Fruit fly (Drosophila melanogaster) whole organism, adult: ENCODE data around the gene CG14731.
"Not testable (repeated sequence)": the region's sequence is repeated elsewhere in the genome, so short reads cannot be mapped to it uniquely, and the experiment has no call there.

Source experiments
- CG11617 ChIP-seq: fragments of 200-800 bp; sonication (Bioruptor generic); optimal IDR thresholded peaks from 2 replicates; lab custom pipeline; 2017; ENCODE audit warnings: mild to moderate bottlenecking, missing biosample characterization, missing genetic modification reagents, missing genetic modification characterization
- CG12768 ChIP-seq: fragments of 200-800 bp; sonication (Bioruptor generic); optimal IDR thresholded peaks from 2 replicates; lab custom pipeline; 2017; ENCODE audit warnings: missing biosample characterization, missing genetic modification characterization, mild to moderate bottlenecking, moderate library complexity, missing genetic modification reagents
- CG14711 ChIP-seq: fragments of 200-800 bp; sonication (Bioruptor generic); optimal IDR thresholded peaks from 2 replicates; lab custom pipeline; 2018; ENCODE audit warnings: missing biosample characterization, mild to moderate bottlenecking, missing genetic modification characterization, moderate library complexity
- CG1620 ChIP-seq: fragments of 200-800 bp; sonication (Bioruptor generic); optimal IDR thresholded peaks from 2 replicates; lab custom pipeline; 2016; ENCODE audit warnings: missing biosample characterization, missing genetic modification characterization
- CG33017 ChIP-seq: fragments of 200-800 bp; sonication (Bioruptor generic); optimal IDR thresholded peaks from 2 replicates; lab custom pipeline; 2018; ENCODE audit warnings: missing biosample characterization, mild to moderate bottlenecking, missing genetic modification characterization, moderate library complexity
- CG5204 ChIP-seq: fragments of 200-800 bp; sonication (Bioruptor generic); optimal IDR thresholded peaks from 2 replicates; lab custom pipeline; 2016; ENCODE audit warnings: missing biosample characterization, missing genetic modification characterization
- CG7045 ChIP-seq: fragments of 200-800 bp; sonication (Bioruptor generic); optimal IDR thresholded peaks from 2 replicates; lab custom pipeline; 2017; ENCODE audit warnings: missing biosample characterization, mild to moderate bottlenecking, missing genetic modification characterization
- CG7101 ChIP-seq: fragments of 200-800 bp; sonication (Bioruptor generic); optimal IDR thresholded peaks from 2 replicates; lab custom pipeline; 2018; ENCODE audit warnings: missing biosample characterization, mild to moderate bottlenecking, missing genetic modification characterization, moderate library complexity
- Clk ChIP-seq: fragments of 200-800 bp; sonication (Bioruptor generic); optimal IDR thresholded peaks from 2 replicates; lab custom pipeline; 2017; ENCODE audit warnings: missing biosample characterization, missing genetic modification characterization
- Crg-1 ChIP-seq: fragments of 200-800 bp; sonication (Bioruptor generic); optimal IDR thresholded peaks from 2 replicates; lab custom pipeline; 2016; ENCODE audit warnings: missing biosample characterization, missing genetic modification characterization
- Hr96 ChIP-seq: fragments of 200-800 bp; sonication (Bioruptor generic); optimal IDR thresholded peaks from 2 replicates; lab custom pipeline; 2016; ENCODE audit warnings: missing biosample characterization, missing genetic modification characterization
- Mnt ChIP-seq: fragments of 200-800 bp; sonication (Bioruptor generic); optimal IDR thresholded peaks from 2 replicates; lab custom pipeline; 2016; ENCODE audit warnings: missing biosample characterization, mild to moderate bottlenecking, missing genetic modification characterization
- bab1 ChIP-seq: fragments of 200-800 bp; sonication (Bioruptor generic); optimal IDR thresholded peaks from 3 replicates; lab custom pipeline; 2019; ENCODE audit warnings: missing biosample characterization, mild to moderate bottlenecking, missing genetic modification characterization, moderate library complexity
- cic ChIP-seq: fragments of 200-800 bp; sonication (Bioruptor generic); optimal IDR thresholded peaks from 2 replicates; lab custom pipeline; 2017; ENCODE audit warnings: missing biosample characterization, mild to moderate bottlenecking, missing genetic modification characterization, moderate library complexity
- cnc ChIP-seq, 2 experiments: fragments of >200 bp; optimal IDR thresholded peaks; 2 replicates each; lab custom pipeline; 2017
- kay ChIP-seq: fragments of 200-800 bp; sonication (Bioruptor generic); peaks from one replicate; lab custom pipeline; 2016; ENCODE audit warnings: missing biosample characterization, missing genetic modification characterization, borderline replicate concordance
- ovo ChIP-seq: fragments of 200-800 bp; sonication (Bioruptor generic); optimal IDR thresholded peaks from 2 replicates; lab custom pipeline; 2016; ENCODE audit warnings: missing biosample characterization, missing genetic modification characterization
- pad ChIP-seq: fragments of 200-800 bp; sonication (Bioruptor generic); optimal IDR thresholded peaks from 3 replicates; lab custom pipeline; 2017; ENCODE audit warnings: missing biosample characterization, missing genetic modification characterization, mild to moderate bottlenecking, moderate library complexity, missing genetic modification reagents
- tj ChIP-seq: fragments of 200-800 bp; sonication (Bioruptor generic); optimal IDR thresholded peaks from 3 replicates; lab custom pipeline; 2017; ENCODE audit warnings: missing biosample characterization, mild to moderate bottlenecking, missing genetic modification characterization, moderate library complexity
- toe ChIP-seq: fragments of 200-800 bp; sonication (Bioruptor generic); optimal IDR thresholded peaks from 2 replicates; lab custom pipeline; 2016; ENCODE audit warnings: missing biosample characterization, missing genetic modification characterization

CG14731 gene

dm6 chr3R:11948903-11949358 is 17.9 kb downstream of the CG14731 start, which contains the start of gene Cad87A:
Cad87A (minus strand) TSS chr3R:11949129.
- TF ChIP-seq Mnt (GFP tag; lab: Kevin White, UChicago) (peak; percentile 41), tj (peak; percentile 49), CG33017 (tag; lab: Kevin White, UChicago) (no peak)

dm6 chr3R:11949387-11950029 is 18.4 kb downstream of the CG14731 start, which contains the start of gene CG31211:
CG31211 (plus strand) TSS chr3R:11949680.
- TF ChIP-seq CG12768 = no peak
- no peak for TF ChIP-seq toe
- peak; percentile 35 for TF ChIP-seq ovo
- TF ChIP-seq CG5204 (GFP tag; lab: Kevin White, UChicago) = peak; percentile 16
- no peak for TF ChIP-seq CG11617 (GFP tag; lab: Kevin White, UChicago)

- not testable (repeated sequence) for TF ChIP-seq CG7045 (GFP tag; lab: Kevin White, UChicago); toe; kay (GFP tag; lab: Kevin White, UChicago)
These were observed 25.4 kb downstream of the CG14731 start, which contains the start of gene Hsp70Aa for dm6 chr3R:11956444-11956843. Hsp70Aa (minus strand) TSS chr3R:11956544.

- TF ChIP-seq kay (GFP tag; lab: Kevin White, UChicago) = no peak
- no peak for TF ChIP-seq Mnt (GFP tag; lab: Kevin White, UChicago)
- TF ChIP-seq CG5204 (GFP tag; lab: Kevin White, UChicago) = no peak
- TF ChIP-seq cnc (optimal IDR thresholded peaks at IDR 0.05; lab: Kevin White, UChicago) = no peak
- no peak for TF ChIP-seq CG1620 (GFP tag; lab: Kevin White, UChicago)
- no peak for TF ChIP-seq CG11617 (GFP tag; lab: Kevin White, UChicago)
- TF ChIP-seq pad = no peak
These were observed 26.3 kb downstream of the CG14731 start for dm6 chr3R:11957388-11957787.

- TF ChIP-seq bab1 (GFP tag; lab: Kevin White, UChicago); cic (GFP tag; lab: Kevin White, UChicago); CG7101 (tag; lab: Kevin White, UChicago): not testable (repeated sequence)
These were observed 27.2 kb downstream of the CG14731 start, which contains the start of gene Hsp70Ab for dm6 chr3R:11958235-11958634. Hsp70Ab (plus strand) TSS chr3R:11958535.

dm6 chr3R:11962739-11963214 is 31.7 kb downstream of the CG14731 start, which contains the start of the genes CG3281 and aurA:
CG3281 (minus strand) TSS chr3R:11962805.
aurA (plus strand) TSS chr3R:11963124.
- TF ChIP-seq Hr96 = peak; percentile 83
- peak; percentile 86 for TF ChIP-seq ovo
- peak; percentile 47 for TF ChIP-seq tj
- TF ChIP-seq CG33017 (tag; lab: Kevin White, UChicago) = peak; percentile 48
- peak; percentile 93 for TF ChIP-seq CG1620 (GFP tag; lab: Kevin White, UChicago)
- peak; percentile 81 for TF ChIP-seq CG11617 (GFP tag; lab: Kevin White, UChicago)
- TF ChIP-seq CG14711 (tag; lab: Kevin White, UChicago) = peak; percentile 69
- peak; percentile 58 for TF ChIP-seq Mnt (GFP tag; lab: Kevin White, UChicago)
- peak; percentile 94 for TF ChIP-seq toe
- peak; percentile 80 for TF ChIP-seq CG7101 (tag; lab: Kevin White, UChicago)
- peak; percentile 7 for TF ChIP-seq cic (GFP tag; lab: Kevin White, UChicago)
- TF ChIP-seq Clk = peak; percentile 80
- peak; percentile 90 for TF ChIP-seq CG5204 (GFP tag; lab: Kevin White, UChicago)
- peak; percentile 81 for TF ChIP-seq Crg-1 (GFP tag; lab: Kevin White, UChicago)
- TF ChIP-seq CG7045 (GFP tag; lab: Kevin White, UChicago) = peak; percentile 54
- TF ChIP-seq CG12768 = peak; percentile 60
- TF ChIP-seq bab1 (GFP tag; lab: Kevin White, UChicago) = peak; percentile 91
- TF ChIP-seq kay (GFP tag; lab: Kevin White, UChicago) = no peak
- TF ChIP-seq pad = peak; percentile 72
- no peak for TF ChIP-seq cnc (optimal IDR thresholded peaks at IDR 0.05; lab: Kevin White, UChicago)

- TF ChIP-seq CG12768 (no peak), Clk (no peak), CG1620 (GFP tag; lab: Kevin White, UChicago) (no peak)
These were observed 32.9 kb downstream of the CG14731 start for dm6 chr3R:11964000-11964399.
